Worm (Caenorhabditis elegans) whole organism, L3 larva: ENCODE results near the gene Y54G2A.49.

Experiments
- R02D3.7 ChIP-seq: fragments of 150-350 bp; optimal IDR thresholded peaks from 2 replicates; lab custom pipeline; 2014; ENCODE audit warnings: missing biosample characterization, missing genetic modification characterization
- aly-2 ChIP-seq: fragments of 150-350 bp; optimal IDR thresholded peaks from 2 replicates; lab custom pipeline; 2014; ENCODE audit warnings: missing biosample characterization, missing genetic modification characterization
- ama-1 ChIP-seq: fragments of 150-350 bp; optimal IDR thresholded peaks from 2 replicates; lab custom pipeline; 2018
- ceh-16 ChIP-seq: sonication (generic microtip); optimal IDR thresholded peaks from 2 replicates; lab custom pipeline; 2017; ENCODE audit warnings: missing biosample characterization, missing genetic modification characterization
- ceh-28 ChIP-seq: fragments of 150-350 bp; optimal IDR thresholded peaks from 2 replicates; lab custom pipeline; 2014; ENCODE audit warnings: missing biosample characterization, missing genetic modification reagents, missing genetic modification characterization
- ceh-82 ChIP-seq: fragments of 150-350 bp; optimal IDR thresholded peaks from 2 replicates; lab custom pipeline; 2014; ENCODE audit warnings: missing biosample characterization, missing genetic modification characterization
- daf-12 ChIP-seq: fragments of 150-350 bp; optimal IDR thresholded peaks from 2 replicates; lab custom pipeline; 2014; ENCODE audit warnings: missing biosample characterization, missing genetic modification reagents, missing genetic modification characterization
- egl-27 ChIP-seq: sonication (generic microtip); optimal IDR thresholded peaks from 4 replicates; lab custom pipeline; 2017; ENCODE audit warnings: missing biosample characterization, missing genetic modification reagents, missing genetic modification characterization
- elt-1 ChIP-seq: fragments of 150-350 bp; optimal IDR thresholded peaks from 2 replicates; lab custom pipeline; 2014; ENCODE audit warnings: missing biosample characterization, missing genetic modification characterization
- elt-2 ChIP-seq: sonication (generic microtip); optimal IDR thresholded peaks from 2 replicates; lab custom pipeline; 2016; ENCODE audit warnings: missing genetic modification reagents, mild to moderate bottlenecking, missing genetic modification characterization, missing compliant biosample characterization
- elt-3 ChIP-seq, 3 experiments: fragments of 150-350 bp in 1 of 3; sonication (generic microtip) in 2 of 3; optimal IDR thresholded peaks; 2 replicates in 2 of 3; 4 replicates in 1 of 3; lab custom pipeline; 2014 to 2017; ENCODE audit warnings: missing biosample characterization in 3 of 3, missing genetic modification characterization in 3 of 3
- eor-1 ChIP-seq, 2 experiments: fragments of 150-350 bp; optimal IDR thresholded peaks; 2 replicates each; lab custom pipeline; 2014 to 2018; ENCODE audit warnings: missing biosample characterization in 2 of 2, missing genetic modification characterization in 2 of 2
- fkh-2 ChIP-seq: fragments of 150-350 bp; optimal IDR thresholded peaks from 2 replicates; lab custom pipeline; 2014; ENCODE audit warnings: missing biosample characterization, missing genetic modification reagents, missing genetic modification characterization
- hmg-11 ChIP-seq: sonication (generic microtip); optimal IDR thresholded peaks from 2 replicates; lab custom pipeline; 2016; ENCODE audit warnings: missing genetic modification characterization, missing compliant biosample characterization
- lin-15B ChIP-seq: fragments of 150-350 bp; optimal IDR thresholded peaks from 2 replicates; lab custom pipeline; 2014; ENCODE audit warnings: missing biosample characterization, missing genetic modification characterization
- lin-39 ChIP-seq: fragments of 150-350 bp; optimal IDR thresholded peaks from 2 replicates; lab custom pipeline; 2018; ENCODE audit warnings: missing biosample characterization, missing genetic modification reagents, missing genetic modification characterization
- lsy-12 ChIP-seq: sonication (generic microtip); optimal IDR thresholded peaks from 2 replicates; lab custom pipeline; 2016; ENCODE audit warnings: mild to moderate bottlenecking, missing genetic modification characterization, missing compliant biosample characterization
- mdl-1 ChIP-seq: fragments of 150-350 bp; optimal IDR thresholded peaks from 2 replicates; lab custom pipeline; 2014; ENCODE audit warnings: missing biosample characterization, missing genetic modification characterization
- mml-1 ChIP-seq: fragments of 150-350 bp; sonication (generic microtip); optimal IDR thresholded peaks from 3 replicates; lab custom pipeline; 2014; ENCODE audit warnings: missing biosample characterization, missing genetic modification characterization
- nfya-1 ChIP-seq: sonication (generic microtip); optimal IDR thresholded peaks from 2 replicates; lab custom pipeline; 2017; ENCODE audit warnings: missing genetic modification characterization, mild to moderate bottlenecking, missing compliant biosample characterization, antibody characterized with exemption, moderate library complexity; ENCODE audit not compliant: insufficient read depth
- nhr-25 ChIP-seq: sonication (generic microtip); optimal IDR thresholded peaks from 2 replicates; lab custom pipeline; 2017; ENCODE audit warnings: missing biosample characterization, missing genetic modification characterization
- nhr-43 ChIP-seq: sonication (generic microtip); optimal IDR thresholded peaks from 2 replicates; lab custom pipeline; 2016; ENCODE audit warnings: mild to moderate bottlenecking, missing genetic modification characterization, missing compliant biosample characterization; ENCODE audit not compliant: poor library complexity, severe bottlenecking
- nhr-67 ChIP-seq: fragments of 150-350 bp; optimal IDR thresholded peaks from 2 replicates; lab custom pipeline; 2014; ENCODE audit warnings: missing biosample characterization, missing genetic modification characterization
- nhr-76 ChIP-seq: fragments of 150-350 bp; sonication (generic microtip); optimal IDR thresholded peaks from 5 replicates; lab custom pipeline; 2014; ENCODE audit warnings: missing biosample characterization, missing genetic modification characterization
- nhr-77 ChIP-seq: fragments of 150-350 bp; optimal IDR thresholded peaks from 2 replicates; lab custom pipeline; 2014; ENCODE audit warnings: missing biosample characterization, missing genetic modification characterization
- pha-4 ChIP-seq: fragments of 150-350 bp; optimal IDR thresholded peaks from 2 replicates; lab custom pipeline; 2014; ENCODE audit warnings: missing biosample characterization, missing genetic modification reagents, missing genetic modification characterization
- pqm-1 ChIP-seq: fragments of 150-350 bp; optimal IDR thresholded peaks from 2 replicates; lab custom pipeline; 2017; ENCODE audit warnings: missing biosample characterization, missing genetic modification characterization, inconsistent platforms
- tbx-2 ChIP-seq: sonication (generic microtip); optimal IDR thresholded peaks from 2 replicates; lab custom pipeline; 2016; ENCODE audit warnings: mild to moderate bottlenecking, missing genetic modification characterization, missing compliant biosample characterization
- unc-39 ChIP-seq: sonication (generic microtip); optimal IDR thresholded peaks from 4 replicates; lab custom pipeline; 2017; ENCODE audit warnings: missing biosample characterization, missing genetic modification characterization
- unc-62 ChIP-seq: fragments of 150-350 bp; sonication (generic microtip); optimal IDR thresholded peaks from 4 replicates; lab custom pipeline; 2014; ENCODE audit warnings: missing biosample characterization, missing genetic modification reagents, missing genetic modification characterization
- ztf-11 ChIP-seq: fragments of 150-350 bp; optimal IDR thresholded peaks from 2 replicates; lab custom pipeline; 2014; ENCODE audit warnings: missing biosample characterization, missing genetic modification characterization

The Y54G2A.49 gene

DNA sequence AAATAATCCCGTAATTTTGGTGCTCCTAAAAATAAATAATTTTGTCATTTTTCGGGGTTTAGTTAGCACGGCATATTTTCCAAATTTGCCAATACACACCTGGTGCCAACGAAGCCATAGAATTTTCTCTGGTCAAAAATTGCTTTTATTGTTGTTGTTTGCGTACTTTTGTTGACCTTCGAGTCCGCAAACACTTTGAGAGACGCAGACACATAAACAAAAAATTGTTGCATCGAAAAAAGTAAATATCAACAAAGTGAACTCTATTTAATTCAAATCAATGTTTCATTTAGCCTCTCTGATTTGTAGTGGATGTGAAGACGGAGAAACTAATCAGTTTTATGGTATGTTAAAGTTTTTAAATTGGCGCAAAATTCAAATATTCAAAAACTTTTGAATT lies 6.8 kb downstream of the Y54G2A.49 start, which contains the start of gene Y54G2A.40:
Y54G2A.40 (plus strand) TSS at position 213 of the 400 bp plus-strand sequence.
- TF ChIP-seq elt-2 (tag; lab: Kevin White, UChicago) (peak; percentile 9), ceh-28 (tag; lab: Kevin White, UChicago) (no peak), elt-3 (tag; optimal IDR thresholded peaks at IDR 0.05; lab: Kevin White, UChicago) (no peak), tbx-2 (tag; lab: Kevin White, UChicago) (no peak), R02D3.7 (tag; lab: Kevin White, UChicago) (no peak), lin-15B (peak; percentile 36), nfya-1 (tag; lab: Kevin White, UChicago) (no peak), nhr-43 (tag; lab: Kevin White, UChicago) (no peak), egl-27 (tag; lab: Kevin White, UChicago) (no peak), mdl-1 (tag; lab: Kevin White, UChicago) (no peak), pha-4 (tag; lab: Kevin White, UChicago) (peak; percentile 98), ama-1 (lab: Kevin White, UChicago) (no peak), nhr-77 (tag; lab: Kevin White, UChicago) (no peak), nhr-67 (tag; lab: Kevin White, UChicago) (no peak)

DNA sequence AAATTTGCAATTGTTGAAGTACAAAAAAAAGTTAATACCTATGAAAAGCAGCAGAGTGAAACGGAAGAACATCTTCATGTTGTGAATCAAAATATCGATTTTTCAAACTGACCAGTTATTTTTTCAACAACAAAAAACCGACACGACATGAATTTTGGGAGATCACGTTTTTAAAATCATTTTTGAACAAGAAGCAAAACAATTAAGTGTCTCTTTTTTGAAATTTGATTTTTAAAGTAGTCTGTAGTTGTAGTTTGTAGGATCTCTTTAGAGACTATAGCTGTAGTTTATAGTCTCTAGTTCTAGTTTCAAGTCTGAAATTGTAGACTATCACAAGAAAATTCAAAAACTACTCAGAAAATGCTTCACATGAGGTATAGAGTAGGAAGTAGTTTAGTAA lies 9.2 kb downstream of the Y54G2A.49 start, which contains the start of gene Y54G2A.15:
Y54G2A.15 (minus strand) TSS at position 101 of the 400 bp plus-strand sequence.
- no peak for TF ChIP-seq R02D3.7 (tag; lab: Kevin White, UChicago)

DNA sequence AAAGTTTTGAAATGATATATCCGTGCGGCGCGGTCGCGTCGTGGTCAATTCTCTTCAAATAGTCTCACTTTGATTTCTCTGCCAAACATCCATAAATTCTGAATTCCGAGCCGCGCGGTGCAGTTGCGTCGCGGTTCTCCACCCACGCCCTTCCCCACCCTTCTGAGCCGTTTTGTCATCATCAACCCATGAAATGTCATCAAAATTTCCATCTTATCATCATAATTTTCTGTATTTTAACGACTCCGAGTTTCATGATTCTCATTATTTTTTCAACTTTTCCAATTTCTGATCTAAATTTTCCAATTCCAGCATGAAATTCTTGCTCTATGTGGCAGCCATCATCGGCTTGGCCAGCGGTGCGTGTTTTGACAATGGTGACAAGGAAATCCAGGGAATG lies 10.9 kb downstream of the Y54G2A.49 start, which contains the start of gene clec-84:
clec-84 (plus strand) TSS at position 301 of the 400 bp plus-strand sequence.
- TF ChIP-seq ceh-82 (tag; lab: Kevin White, UChicago) (no peak), elt-2 (tag; lab: Kevin White, UChicago) (peak; percentile 2)

- TF ChIP-seq nhr-43 (tag; lab: Kevin White, UChicago) (no peak), elt-2 (tag; lab: Kevin White, UChicago) (peak; percentile 55), unc-62 (no peak), nhr-67 (tag; lab: Kevin White, UChicago) (no peak), nhr-25 (tag; lab: Kevin White, UChicago) (no peak), pha-4 (tag; lab: Kevin White, UChicago) (peak; percentile 28), pqm-1 (peak; percentile 27), egl-27 (tag; lab: Kevin White, UChicago) (no peak), elt-1 (tag; lab: Kevin White, UChicago) (no peak), mdl-1 (tag; lab: Kevin White, UChicago) (no peak), nhr-77 (tag; lab: Kevin White, UChicago) (no peak), nhr-76 (no peak)
These were observed 11.8 kb downstream of the Y54G2A.49 start, which contains the start of gene clec-83 for ce11 chrIV:2841260-2841659. Gene clec-83 (minus strand): TSS chrIV:2841472.

DNA sequence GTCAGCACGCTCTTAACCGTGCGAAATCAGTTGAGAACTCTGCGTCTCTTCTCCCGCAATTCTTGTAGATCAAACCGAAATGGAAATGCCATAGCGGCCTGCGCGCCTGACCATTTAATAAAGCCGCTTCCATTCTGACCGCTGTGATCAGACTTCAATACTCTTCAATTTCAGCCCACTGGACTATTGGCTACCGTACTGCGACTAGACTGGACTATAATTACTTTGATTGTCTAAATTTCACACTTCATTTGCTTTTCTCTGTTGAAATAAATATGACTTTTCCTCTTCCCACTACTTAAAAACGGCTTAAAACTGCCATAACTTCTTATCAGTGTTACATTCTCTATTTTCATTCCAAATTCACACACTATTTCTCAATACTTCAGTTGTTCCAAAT lies 14.8 kb downstream of the Y54G2A.49 start, which contains the start of gene Y54G2A.7:
Y54G2A.7 (plus strand) TSS at position 301 of the 400 bp plus-strand sequence.
- TF ChIP-seq unc-39 (tag; lab: Kevin White, UChicago): no peak
- TF ChIP-seq elt-2 (tag; lab: Kevin White, UChicago): peak; percentile 19

- TF ChIP-seq elt-3 (tag; optimal IDR thresholded peaks at IDR 0.05; lab: Kevin White, UChicago) (no peak), nhr-77 (tag; lab: Kevin White, UChicago) (no peak), nhr-67 (tag; lab: Kevin White, UChicago) (no peak), lsy-12 (tag; lab: Kevin White, UChicago) (no peak), aly-2 (tag; lab: Kevin White, UChicago) (no peak), unc-62 (no peak), egl-27 (tag; lab: Kevin White, UChicago) (no peak), unc-39 (tag; lab: Kevin White, UChicago) (no peak), ztf-11 (tag; lab: Kevin White, UChicago) (no peak), mdl-1 (tag; lab: Kevin White, UChicago) (no peak), pha-4 (tag; lab: Kevin White, UChicago) (no peak), ceh-82 (tag; lab: Kevin White, UChicago) (no peak), lin-39 (tag; lab: Kevin White, UChicago) (no peak), eor-1 (tag; optimal IDR thresholded peaks at IDR 0.05; lab: Kevin White, UChicago) (no peak), mml-1 (tag; lab: Kevin White, UChicago) (no peak), fkh-2 (no peak), daf-12 (tag; lab: Kevin White, UChicago) (no peak), hmg-11 (tag; lab: Kevin White, UChicago) (no peak), ceh-16 (tag; lab: Kevin White, UChicago) (no peak)
- TF ChIP-seq, all 47 proteins: peak for 0
These were observed 17.7 kb downstream of the Y54G2A.49 start, which contains the start of gene clec-82 for ce11 chrIV:2835364-2835763. Gene clec-82 (plus strand): TSS chrIV:2835664.
